Fruit fly (Drosophila melanogaster): ENCODE measurements around the gene CG42371.

Gene CG42371

dm6 chr2L:2226259-2227121 is 9.4 kb upstream of the CG42371 start, which contains the start of the genes CG15387 and sau (continued):
- TF ChIP-seq CG11504 (tag; optimal IDR thresholded peaks at IDR 0.05) (peak; percentile 87), Fer2 (tag; optimal IDR thresholded peaks at IDR 0.05) (peak; percentile 85), CG10274 (GFP tag; optimal IDR thresholded peaks at IDR 0.05) (peak; percentile 60), knrl (GFP tag; IDR thresholded peaks at IDR 0.05; ENCODE audit: partially characterized antibody) (peak; percentile 92), ac (GFP tag; optimal IDR thresholded peaks at IDR 0.05) (peak; percentile 45), hbn (GFP tag; IDR thresholded peaks at IDR 0.05; ENCODE audit: partially characterized antibody) (peak; percentile 93), CG34224 (GFP tag; IDR thresholded peaks at IDR 0.05; ENCODE audit: partially characterized antibody) (peak; percentile 93), CG12104 (GFP tag; optimal IDR thresholded peaks at IDR 0.05) (peak; percentile 81), Ssrp (tag; optimal IDR thresholded peaks at IDR 0.05) (peak; percentile 81), sens (GFP tag) (peak; percentile 99), odd (GFP tag; optimal IDR thresholded peaks at IDR 0.05) (peak; percentile 71), seq (GFP tag; IDR thresholded peaks at IDR 0.05) (peak; percentile 80), Ets65A (GFP tag) (peak; percentile 99), Fer1 (GFP tag; optimal IDR thresholded peaks at IDR 0.05) (peak; percentile 87), CG4854 (GFP tag; optimal IDR thresholded peaks at IDR 0.05) (peak; percentile 88), tgo (GFP tag; IDR thresholded peaks at IDR 0.05) (peak; percentile 86), Antp (GFP tag; optimal IDR thresholded peaks at IDR 0.05) (peak; percentile 90), CG17829 (tag; optimal IDR thresholded peaks at IDR 0.05) (peak; percentile 93), br (optimal IDR thresholded peaks at IDR 0.05) (no peak), ci (GFP tag; IDR thresholded peaks at IDR 0.05) (peak; percentile 89), pfk (GFP tag; optimal IDR thresholded peaks at IDR 0.05) (peak; percentile 32), CG4282 (GFP tag; optimal IDR thresholded peaks at IDR 0.05) (peak; percentile 88), Mrtf (GFP tag; IDR thresholded peaks at IDR 0.05) (peak; percentile 70; the same call in 2 of the 3 replicates), CG12155 (GFP tag; optimal IDR thresholded peaks at IDR 0.05) (peak; percentile 89), CG13624 (GFP tag; optimal IDR thresholded peaks at IDR 0.05) (peak; percentile 92), run (tag; optimal IDR thresholded peaks at IDR 0.05) (peak; percentile 8), klu (GFP tag; IDR thresholded peaks at IDR 0.05) (peak; percentile 67), CG31224 (GFP tag; IDR thresholded peaks at IDR 0.05) (peak; percentile 79), CG7357 (GFP tag; IDR thresholded peaks at IDR 0.05) (peak; percentile 64; the same call in 1 of the 3 replicates), CG1603 (tag; optimal IDR thresholded peaks at IDR 0.05) (peak; percentile 84), Max (GFP tag; optimal IDR thresholded peaks at IDR 0.05) (peak; percentile 92), Atf-2 (GFP tag; optimal IDR thresholded peaks at IDR 0.05) (peak; percentile 91), ap (GFP tag; IDR thresholded peaks at IDR 0.05) (peak; percentile 62), CG3726 (GFP tag; IDR thresholded peaks at IDR 0.05) (peak; percentile 52; the same call in 1 of the 3 replicates), Neu2 (GFP tag; optimal IDR thresholded peaks at IDR 0.05; ENCODE audit: borderline replicate concordance) (no peak), Hr3 (GFP tag; optimal IDR thresholded peaks at IDR 0.05) (peak; percentile 85), CG14710 (tag; optimal IDR thresholded peaks at IDR 0.05) (peak; percentile 95), ATbp (GFP tag; optimal IDR thresholded peaks at IDR 0.05) (peak; percentile 56), maf-S (GFP tag; optimal IDR thresholded peaks at IDR 0.05) (peak; percentile 89), CG10431 (GFP tag; optimal IDR thresholded peaks at IDR 0.05) (peak; percentile 67), CG31388 (GFP tag; optimal IDR thresholded peaks at IDR 0.05) (peak; percentile 73), Eip74EF (GFP tag; optimal IDR thresholded peaks at IDR 0.05) (peak in 1 of 2 experiments; percentile 65), scrt (GFP tag; optimal IDR thresholded peaks at IDR 0.05) (peak; percentile 71), CG9876 (GFP tag; optimal IDR thresholded peaks at IDR 0.05) (peak; percentile 78), CG4328 (GFP tag; optimal IDR thresholded peaks at IDR 0.05) (peak; percentile 88), Adf1 (GFP tag; IDR thresholded peaks at IDR 0.05) (peak; percentile 52), Gug (GFP tag; IDR thresholded peaks at IDR 0.05) (peak; percentile 76), Tbp (GFP tag; optimal IDR thresholded peaks at IDR 0.05) (no peak)

All from whole organism, embryonic.